Worm (Caenorhabditis elegans): ENCODE data around the gene tbc-8.
A peak's percentile ranks its signal among the peaks of the same experiment; 100 is the strongest.

DNA sequence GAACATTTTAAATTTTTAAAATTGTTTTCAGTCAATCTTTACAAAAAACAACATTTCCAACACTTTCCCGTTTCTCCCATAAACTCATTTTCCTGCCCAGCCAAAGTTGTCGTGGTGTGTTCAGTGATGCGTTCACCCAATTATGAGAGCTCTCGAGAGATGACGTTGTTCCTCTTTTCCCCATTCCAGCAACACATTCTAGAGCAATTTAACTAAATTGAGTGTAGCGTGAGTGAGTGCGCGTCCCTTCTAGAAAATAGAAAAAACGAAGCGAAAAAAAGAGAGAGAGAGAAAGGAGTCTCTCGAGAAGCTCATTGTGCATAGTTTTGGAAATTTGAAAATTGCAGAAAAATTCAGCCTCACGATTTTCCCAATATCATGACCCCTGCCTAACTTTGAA, 6.0 kb upstream of the tbc-8 start:
- TF ChIP-seq mep-1 (tag; optimal IDR thresholded peaks at IDR 0.05) (no peak), nhr-71 (tag; optimal IDR thresholded peaks at IDR 0.05) (peak; percentile 16), ceh-82 (tag; optimal IDR thresholded peaks at IDR 0.05) (no peak), blmp-1 (tag; optimal IDR thresholded peaks at IDR 0.05) (no peak), elt-3 (tag; optimal IDR thresholded peaks at IDR 0.05) (no peak), lin-35 (GFP tag; optimal IDR thresholded peaks at IDR 0.05) (no peak), nhr-28 (tag; optimal IDR thresholded peaks at IDR 0.05) (no peak), nhr-90 (tag; optimal IDR thresholded peaks at IDR 0.05; ENCODE audit: poor library complexity) (no peak), fos-1 (tag; optimal IDR thresholded peaks at IDR 0.05) (no peak), lin-15B (tag; optimal IDR thresholded peaks at IDR 0.05) (no peak), snpc-4 (tag; optimal IDR thresholded peaks at IDR 0.05) (no peak), efl-3 (GFP tag; optimal IDR thresholded peaks at IDR 0.05) (no peak), sptf-1 (tag; optimal IDR thresholded peaks at IDR 0.05) (no peak), snu-23 (GFP tag; optimal IDR thresholded peaks at IDR 0.05) (no peak)

Measured in whole organism, L1 larva.